Worm (Caenorhabditis elegans): Measurements from ENCODE around the gene K10C9.1.

- no peak for TF ChIP-seq ama-1 (optimal IDR thresholded peaks at IDR 0.05)
- TF ChIP-seq pes-1 (GFP tag; IDR thresholded peaks at IDR 0.05): no peak
- TF ChIP-seq hmbx-1 (tag; optimal IDR thresholded peaks at IDR 0.05): no peak
- no peak for TF ChIP-seq aly-1 (tag; optimal IDR thresholded peaks at IDR 0.05)
- TF ChIP-seq ets-7 (tag; optimal IDR thresholded peaks at IDR 0.05): no peak
- no peak for TF ChIP-seq flt-1 (GFP tag; IDR thresholded peaks at IDR 0.05)
- no peak for TF ChIP-seq tbx-11 (GFP tag; IDR thresholded peaks at IDR 0.05)
Observed at ce11 chrV:1052559-1053064, 22.4 kb upstream of the K10C9.1 start, which contains the start of gene K10C9.4.

Data from whole organism, early embryonic.